Worm (Caenorhabditis elegans) whole organism, L4 larva: ENCODE measurements around the gene ZK673.6.
A peak's percentile ranks its signal among the peaks of the same experiment; 100 is the strongest.

Experiments
- D1046.2 ChIP-seq: fragments of 200-800 bp; sonication (Bioruptor generic); IDR thresholded peaks from 2 replicates; pipeline ENCODE4 v1.3.6; 2022; ENCODE audit warnings: missing genetic modification characterization, missing compliant biosample characterization
- F26F4.8 ChIP-seq: fragments of 200-800 bp; sonication (Bioruptor generic); conservative IDR thresholded peaks from 2 replicates; pipeline ENCODE4 v1.3.6; 2022; ENCODE audit warnings: missing genetic modification characterization, missing compliant biosample characterization
- F44E2.7 ChIP-seq: fragments of 200-800 bp; sonication (Bioruptor generic); IDR thresholded peaks from 2 replicates; pipeline ENCODE4 v2.1.2; 2022; ENCODE audit warnings: missing genetic modification characterization, missing compliant biosample characterization
- T20F7.1 ChIP-seq: fragments of 200-800 bp; sonication (Bioruptor generic); optimal IDR thresholded peaks from 2 replicates; lab custom pipeline; 2018; ENCODE audit warnings: mild to moderate bottlenecking, missing genetic modification characterization, missing compliant biosample characterization
- Y48G9A.11 ChIP-seq: fragments of 200-800 bp; sonication (Bioruptor generic); IDR thresholded peaks from 2 replicates; pipeline ENCODE4 v1.3.6; 2022; ENCODE audit warnings: missing genetic modification reagents, missing genetic modification characterization, missing compliant biosample characterization
- aha-1 ChIP-seq: fragments of 150-350 bp; peaks from one replicate; lab custom pipeline; 2014; ENCODE audit warnings: missing biosample characterization, missing genetic modification characterization
- ama-1 ChIP-seq: fragments of 150-350 bp; optimal IDR thresholded peaks from 2 replicates; lab custom pipeline; 2014; ENCODE audit warnings: inconsistent platforms, mixed read lengths
- ceh-28 ChIP-seq: fragments of 150-350 bp; optimal IDR thresholded peaks from 2 replicates; lab custom pipeline; 2014; ENCODE audit warnings: missing biosample characterization, missing genetic modification reagents, missing genetic modification characterization
- ces-1 ChIP-seq: fragments of 150-350 bp; sonication (generic microtip); optimal IDR thresholded peaks from 4 replicates; lab custom pipeline; 2014; ENCODE audit warnings: missing biosample characterization, missing genetic modification reagents, missing genetic modification characterization
- daf-12 ChIP-seq: fragments of 150-350 bp; optimal IDR thresholded peaks from 2 replicates; lab custom pipeline; 2014; ENCODE audit warnings: missing biosample characterization, missing genetic modification reagents, missing genetic modification characterization
- daf-16 ChIP-seq, 3 experiments: sonication (generic microtip); optimal IDR thresholded peaks; 2 replicates each; lab custom pipeline; 2016 to 2017; ENCODE audit warnings: missing genetic modification characterization in 3 of 3, missing genetic modification reagents in 3 of 3, mild to moderate bottlenecking in 2 of 3, missing compliant biosample characterization in 2 of 3, missing biosample characterization in 1 of 3, moderate library complexity in 1 of 3
- daf-19 ChIP-seq: fragments of 200-800 bp; sonication (Bioruptor generic); conservative IDR thresholded peaks from 2 replicates; pipeline ENCODE4 v1.3.6; 2022; ENCODE audit warnings: missing genetic modification characterization, missing compliant biosample characterization
- dmd-6 ChIP-seq: fragments of 200-800 bp; sonication (Bioruptor generic); IDR thresholded peaks from 2 replicates; pipeline ENCODE4 v1.3.6; 2022; ENCODE audit warnings: missing genetic modification reagents, missing genetic modification characterization, missing compliant biosample characterization
- dve-1 ChIP-seq: sonication (generic microtip); optimal IDR thresholded peaks from 2 replicates; lab custom pipeline; 2017; ENCODE audit warnings: antibody characterized with exemption, mild to moderate bottlenecking, missing genetic modification characterization, missing compliant biosample characterization; ENCODE audit not compliant: insufficient read depth
- fos-1 ChIP-seq: fragments of 150-350 bp; optimal IDR thresholded peaks from 2 replicates; lab custom pipeline; 2014; ENCODE audit warnings: missing biosample characterization, missing genetic modification characterization
- gei-8 ChIP-seq: fragments of 200-800 bp; sonication (Bioruptor generic); optimal IDR thresholded peaks from 2 replicates; lab custom pipeline; 2018; ENCODE audit warnings: mild to moderate bottlenecking, missing genetic modification characterization, missing compliant biosample characterization
- hlh-30 ChIP-seq: sonication (generic microtip); optimal IDR thresholded peaks from 2 replicates; lab custom pipeline; 2017; ENCODE audit warnings: antibody characterized with exemption, mild to moderate bottlenecking, missing genetic modification characterization, missing compliant biosample characterization; ENCODE audit not compliant: insufficient read depth
- jun-1 ChIP-seq: fragments of 150-350 bp; optimal IDR thresholded peaks from 2 replicates; lab custom pipeline; 2014; ENCODE audit warnings: missing biosample characterization, missing genetic modification reagents, missing genetic modification characterization
- lin-38 ChIP-seq: fragments of 200-800 bp; sonication (Bioruptor generic); IDR thresholded peaks from 2 replicates; pipeline ENCODE4 v1.3.6; 2022; ENCODE audit warnings: missing genetic modification reagents, missing genetic modification characterization, missing compliant biosample characterization
- lir-3 ChIP-seq: sonication (generic microtip); optimal IDR thresholded peaks from 2 replicates; lab custom pipeline; 2016; ENCODE audit warnings: mild to moderate bottlenecking, missing genetic modification characterization, missing compliant biosample characterization
- lsy-2 ChIP-seq, 2 experiments: fragments of 150-350 bp in 1 of 2; sonication (generic microtip) in 1 of 2; optimal IDR thresholded peaks; 2 replicates each; lab custom pipeline; 2014 to 2017; ENCODE audit warnings: missing biosample characterization in 2 of 2, missing genetic modification characterization in 2 of 2
- mep-1 ChIP-seq: fragments of 150-350 bp; sonication (generic microtip); optimal IDR thresholded peaks from 3 replicates; lab custom pipeline; 2014; ENCODE audit warnings: missing biosample characterization, missing genetic modification characterization
- mes-2 ChIP-seq: sonication (generic microtip); optimal IDR thresholded peaks from 2 replicates; lab custom pipeline; 2016; ENCODE audit warnings: missing genotype, mild to moderate bottlenecking, missing genetic modification characterization, missing compliant biosample characterization; ENCODE audit not compliant: poor library complexity, severe bottlenecking
- mxl-2 ChIP-seq: fragments of 200-800 bp; sonication (Bioruptor generic); conservative IDR thresholded peaks from 2 replicates; pipeline ENCODE4 v1.3.6; 2022; ENCODE audit warnings: missing genetic modification reagents, missing genetic modification characterization, missing compliant biosample characterization
- nhr-102 ChIP-seq: sonication (generic microtip); optimal IDR thresholded peaks from 2 replicates; lab custom pipeline; 2016; ENCODE audit warnings: mild to moderate bottlenecking, missing genetic modification characterization, moderate library complexity, missing compliant biosample characterization
- nhr-11 ChIP-seq: fragments of 150-350 bp; optimal IDR thresholded peaks from 2 replicates; lab custom pipeline; 2014; ENCODE audit warnings: missing biosample characterization, missing genetic modification characterization
- nhr-25 ChIP-seq: sonication (generic microtip); optimal IDR thresholded peaks from 2 replicates; lab custom pipeline; 2017; ENCODE audit warnings: missing genetic modification characterization, mild to moderate bottlenecking, missing compliant biosample characterization, antibody characterized with exemption, moderate library complexity, borderline replicate concordance; ENCODE audit not compliant: insufficient read depth
- nhr-6 ChIP-seq: fragments of 150-350 bp; optimal IDR thresholded peaks from 2 replicates; lab custom pipeline; 2014; ENCODE audit warnings: missing biosample characterization, missing genetic modification characterization
- nhr-77 ChIP-seq: fragments of 150-350 bp; optimal IDR thresholded peaks from 2 replicates; lab custom pipeline; 2014; ENCODE audit warnings: missing biosample characterization, missing genetic modification characterization
- pha-4 ChIP-seq, 2 experiments: fragments of 150-350 bp in 1 of 2; fragments of 200-800 bp in 1 of 2; sonication (Bioruptor generic) in 1 of 2; IDR thresholded peaks in 1 of 2; optimal IDR thresholded peaks in 1 of 2; 2 replicates each; pipeline versions ENCODE4 v1.3.6 to Lab custom; 2014 to 2022; ENCODE audit warnings: missing genetic modification characterization in 2 of 2, missing genetic modification reagents in 2 of 2, missing biosample characterization in 1 of 2, missing compliant biosample characterization in 1 of 2
- sdz-12 ChIP-seq: fragments of 200-800 bp; sonication (Bioruptor generic); optimal IDR thresholded peaks from 2 replicates; lab custom pipeline; 2018; ENCODE audit warnings: mild to moderate bottlenecking, missing genetic modification characterization, missing compliant biosample characterization
- unc-39 ChIP-seq: sonication (generic microtip); optimal IDR thresholded peaks from 2 replicates; lab custom pipeline; 2017; ENCODE audit warnings: missing biosample characterization, missing genetic modification characterization
- zfp-2 ChIP-seq: sonication (generic microtip); optimal IDR thresholded peaks from 2 replicates; lab custom pipeline; 2016; ENCODE audit warnings: mild to moderate bottlenecking, missing genetic modification characterization, missing compliant biosample characterization
- zfp-3 ChIP-seq: fragments of 200-800 bp; sonication (Bioruptor generic); conservative IDR thresholded peaks from 2 replicates; pipeline ENCODE4 v1.3.6; 2022; ENCODE audit warnings: missing genetic modification reagents, missing genetic modification characterization, missing compliant biosample characterization
- ztf-11 ChIP-seq: fragments of 150-350 bp; optimal IDR thresholded peaks from 2 replicates; lab custom pipeline; 2014; ENCODE audit warnings: missing biosample characterization, missing genetic modification characterization

ZK673.6 gene

DNA sequence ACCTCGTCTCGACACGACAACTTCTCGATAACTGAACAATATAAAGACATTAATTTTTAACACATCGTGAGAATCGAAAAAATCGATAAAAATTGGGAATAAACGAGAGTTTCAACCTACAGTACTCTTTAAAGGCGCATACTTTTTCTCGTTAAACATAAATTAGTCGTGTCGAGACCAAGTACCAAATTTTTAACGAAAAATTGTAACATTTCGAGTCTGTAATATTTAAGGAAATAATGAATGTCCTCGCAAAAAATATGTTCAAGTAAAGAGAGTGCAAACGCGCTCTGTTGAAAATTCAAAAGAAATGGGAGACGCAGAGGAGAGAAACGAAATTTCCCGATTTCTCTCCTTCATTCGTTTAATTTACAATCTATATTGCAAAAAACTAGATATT is 13.8 kb downstream of the ZK673.6 start:
- TF ChIP-seq F26F4.8 (GFP tag; lab: Robert Waterston, UW) (no peak), F44E2.7 (no peak), nhr-11 (tag; lab: Kevin White, UChicago) (peak; percentile 44), dmd-6 (GFP tag; lab: Robert Waterston, UW) (no peak), lin-38 (GFP tag; lab: Robert Waterston, UW) (peak; percentile 72), Y48G9A.11 (0 out of 2 replicates have a peak, but pooled peaks have one; percentile 25), ces-1 (GFP tag; lab: Kevin White, UChicago) (no peak), gei-8 (no peak), mes-2 (tag; lab: Kevin White, UChicago) (peak; percentile 14), lir-3 (tag; lab: Kevin White, UChicago) (no peak), nhr-25 (peak; percentile 12), daf-16 (GFP tag; optimal IDR thresholded peaks at IDR 0.05; lab: Kevin White, UChicago) (no peak), daf-16 (tag; optimal IDR thresholded peaks at IDR 0.05; lab: Kevin White, UChicago) (peak; percentile 8), zfp-3 (GFP tag; lab: Robert Waterston, UW) (peak; percentile 47; the same call in 1 of the 2 replicates), D1046.2 (GFP tag; lab: Robert Waterston, UW) (no peak), sdz-12 (GFP tag; lab: Kevin White, UChicago) (peak; percentile 72), aha-1 (tag; lab: Kevin White, UChicago) (peak; percentile 64), jun-1 (no peak), dve-1 (tag; lab: Kevin White, UChicago) (peak; percentile 27), nhr-77 (tag; lab: Kevin White, UChicago) (no peak), nhr-6 (no peak), ama-1 (lab: Kevin White, UChicago) (peak; percentile 56), lsy-2 (tag; optimal IDR thresholded peaks at IDR 0.05; lab: Kevin White, UChicago) (peak in 1 of 2 experiments; percentile 31), zfp-2 (tag; lab: Kevin White, UChicago) (no peak), T20F7.1 (no peak), unc-39 (tag; lab: Kevin White, UChicago) (no peak), hlh-30 (tag; lab: Kevin White, UChicago) (peak; percentile 31), pha-4 (GFP tag; IDR thresholded peaks at IDR 0.05; lab: Robert Waterston, UW) (no peak), pha-4 (tag; optimal IDR thresholded peaks at IDR 0.05; lab: Kevin White, UChicago) (no peak), daf-12 (no peak), fos-1 (tag; lab: Kevin White, UChicago) (no peak), nhr-102 (tag; lab: Kevin White, UChicago) (peak; percentile 0), daf-19 (GFP tag; lab: Robert Waterston, UW) (no peak), mep-1 (peak; percentile 68)

ce11 chrII:10449707-10450106 is 14.4 kb downstream of the ZK673.6 start, which contains the start of gene lin-56:
lin-56 (plus strand) TSS chrII:10450007.
- TF ChIP-seq ztf-11 (tag; lab: Kevin White, UChicago) (no peak), mxl-2 (GFP tag; lab: Robert Waterston, UW) (no peak), ceh-28 (tag; lab: Kevin White, UChicago) (no peak), aha-1 (tag; lab: Kevin White, UChicago) (peak; percentile 54)
- TF ChIP-seq, all 104 proteins: peak for 1
